Worm (Caenorhabditis elegans): ENCODE results near the gene hrg-9.
A peak's percentile ranks its signal among the peaks of the same experiment; 100 is the strongest.

The hrg-9 gene

DNA sequence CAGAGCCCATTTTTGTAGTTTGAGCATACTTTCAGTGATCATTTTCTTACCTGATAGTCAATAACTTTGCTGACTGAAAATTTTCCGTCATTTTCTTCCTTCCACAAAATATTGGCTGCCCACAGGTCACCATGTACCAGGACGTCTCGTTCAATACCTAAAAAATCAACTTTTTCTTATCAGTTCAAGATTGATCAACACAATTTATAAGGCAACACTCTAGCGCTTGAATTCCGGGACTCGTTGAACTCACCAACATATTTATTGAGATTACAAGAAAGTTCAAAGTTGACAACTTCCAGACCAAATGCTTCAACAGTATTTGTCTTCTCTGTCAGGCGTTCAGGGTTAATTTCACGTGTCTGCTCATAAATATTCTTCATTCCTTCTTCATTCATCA, 29.5 kb downstream of the hrg-9 start:
- no peak for TF ChIP-seq daf-16 (GFP tag; optimal IDR thresholded peaks at IDR 0.05)
- peak; percentile 78 for TF ChIP-seq daf-16 (tag; optimal IDR thresholded peaks at IDR 0.05)
- TF ChIP-seq dve-1 (tag; optimal IDR thresholded peaks at IDR 0.05; ENCODE audit: insufficient read depth) = peak; percentile 44
- no peak for TF ChIP-seq ZK337.2 (GFP tag; IDR thresholded peaks at IDR 0.05)
- TF ChIP-seq pha-4 (GFP tag; IDR thresholded peaks at IDR 0.05) = no peak
- TF ChIP-seq pha-4 (tag; optimal IDR thresholded peaks at IDR 0.05) = no peak
- TF ChIP-seq ceh-44 (GFP tag; IDR thresholded peaks at IDR 0.05) = no peak
- TF ChIP-seq dmd-8 (GFP tag; IDR thresholded peaks at IDR 0.05) = no peak
- no peak for TF ChIP-seq nhr-10 (tag; optimal IDR thresholded peaks at IDR 0.05)
- peak; percentile 70 for TF ChIP-seq dmd-6 (GFP tag; IDR thresholded peaks at IDR 0.05)
- peak; percentile 48 for TF ChIP-seq nhr-28 (tag; optimal IDR thresholded peaks at IDR 0.05)
- TF ChIP-seq F26F4.8 (GFP tag; conservative IDR thresholded peaks at IDR 0.05) = no peak
- TF ChIP-seq mep-1 (tag; optimal IDR thresholded peaks at IDR 0.05) = no peak
- TF ChIP-seq D1046.2 (GFP tag; IDR thresholded peaks at IDR 0.05) = no peak
- TF ChIP-seq pqm-1 (tag; optimal IDR thresholded peaks at IDR 0.05) = peak; percentile 47

ce11 chrV:12928929-12929532, 34.1 kb downstream of the hrg-9 start, which contains the start of gene T16G1.2:
Gene T16G1.2, plus strand, starts transcription at chrV:12929482.
- TF ChIP-seq madf-5 (GFP tag; IDR thresholded peaks at IDR 0.05) (no peak), unc-62 (GFP tag; optimal IDR thresholded peaks at IDR 0.05 in 1 of 2) (peak in 1 of 2 experiments; percentile 11), unc-62 (tag; optimal IDR thresholded peaks at IDR 0.05) (no peak), ceh-82 (tag; optimal IDR thresholded peaks at IDR 0.05) (no peak)

DNA sequence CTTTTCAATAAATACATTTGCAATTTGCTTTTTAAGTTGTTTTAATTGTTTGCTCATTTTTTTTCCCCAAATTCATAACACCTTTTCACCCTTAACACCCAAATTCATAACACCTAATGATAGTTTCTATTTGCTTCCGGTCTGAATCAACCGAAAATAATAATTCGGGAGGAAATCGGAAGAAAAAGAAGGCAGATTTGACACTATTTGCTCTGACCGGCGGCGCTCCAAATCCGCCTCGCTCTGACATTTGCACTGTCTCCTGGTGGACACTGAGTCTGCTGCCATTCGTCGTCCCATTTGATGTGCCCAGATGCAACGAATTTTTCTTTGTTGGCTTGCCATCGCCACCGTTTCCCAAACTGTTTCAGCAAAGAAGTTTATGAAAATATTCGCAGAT, 39.0 kb downstream of the hrg-9 start, which contains the start of gene pqn-67:
pqn-67 (plus strand) TSS at position 301 of the 400 bp plus-strand sequence.
- TF ChIP-seq fos-1 (tag; optimal IDR thresholded peaks at IDR 0.05) (no peak), lsy-2 (tag; optimal IDR thresholded peaks at IDR 0.05) (no peak), dmd-8 (GFP tag; IDR thresholded peaks at IDR 0.05) (0 out of 2 replicates have a peak, but pooled peaks have one; percentile 29), unc-39 (tag; optimal IDR thresholded peaks at IDR 0.05) (no peak), egl-43 (GFP tag; IDR thresholded peaks at IDR 0.05) (no peak), zfp-3 (GFP tag; conservative IDR thresholded peaks at IDR 0.05) (0 out of 2 replicates have a peak, but pooled peaks have one; percentile 17)

- TF ChIP-seq nhr-77 (tag; optimal IDR thresholded peaks at IDR 0.05) (no peak), mxl-3 (GFP tag; optimal IDR thresholded peaks at IDR 0.05) (no peak), nhr-48 (tag; optimal IDR thresholded peaks at IDR 0.05) (no peak), T26A8.4 (GFP tag; IDR thresholded peaks at IDR 0.05) (no peak), aha-1 (tag) (peak; percentile 61), jun-1 (tag; optimal IDR thresholded peaks at IDR 0.05) (no peak), T20F7.1 (GFP tag; optimal IDR thresholded peaks at IDR 0.05) (no peak), dve-1 (tag; optimal IDR thresholded peaks at IDR 0.05; ENCODE audit: insufficient read depth) (no peak), unc-62 (GFP tag; optimal IDR thresholded peaks at IDR 0.05 in 1 of 2) (no peak), unc-62 (tag; optimal IDR thresholded peaks at IDR 0.05) (no peak), pqm-1 (tag; optimal IDR thresholded peaks at IDR 0.05) (no peak), fkh-10 (GFP tag; optimal IDR thresholded peaks at IDR 0.05) (no peak), F10B5.3 (tag; optimal IDR thresholded peaks at IDR 0.05) (no peak), mes-2 (tag; optimal IDR thresholded peaks at IDR 0.05; ENCODE audit: poor library complexity, severe bottlenecking) (no peak), nhr-237 (tag; optimal IDR thresholded peaks at IDR 0.05) (no peak), Y75B8A.6 (GFP tag; IDR thresholded peaks at IDR 0.05) (no peak), egl-27 (tag; optimal IDR thresholded peaks at IDR 0.05) (no peak), ztf-11 (tag; optimal IDR thresholded peaks at IDR 0.05) (no peak), set-16 (GFP tag; IDR thresholded peaks at IDR 0.05) (no peak), zfp-3 (GFP tag; conservative IDR thresholded peaks at IDR 0.05) (no peak), nhr-42 (GFP tag; IDR thresholded peaks at IDR 0.05) (no peak), daf-16 (GFP tag; optimal IDR thresholded peaks at IDR 0.05) (no peak), daf-16 (tag; optimal IDR thresholded peaks at IDR 0.05) (peak; percentile 36), lin-39 (tag; optimal IDR thresholded peaks at IDR 0.05) (no peak), nhr-102 (tag; optimal IDR thresholded peaks at IDR 0.05) (no peak), hlh-30 (tag; optimal IDR thresholded peaks at IDR 0.05; ENCODE audit: insufficient read depth) (no peak), sdz-12 (GFP tag; optimal IDR thresholded peaks at IDR 0.05) (no peak), F49E8.2 (tag; optimal IDR thresholded peaks at IDR 0.05; ENCODE audit: borderline replicate concordance) (no peak), ama-1 (optimal IDR thresholded peaks at IDR 0.05) (no peak), saeg-2 (GFP tag; IDR thresholded peaks at IDR 0.05) (no peak)
These were observed 40.8 kb downstream of the hrg-9 start, which contains the start of gene dhrs-4 for ce11 chrV:12922308-12922707. Gene dhrs-4, plus strand, starts transcription at chrV:12922608.
